Worm (Caenorhabditis elegans): Measurements from ENCODE around the gene EEED8.18.

Gene EEED8.18

DNA sequence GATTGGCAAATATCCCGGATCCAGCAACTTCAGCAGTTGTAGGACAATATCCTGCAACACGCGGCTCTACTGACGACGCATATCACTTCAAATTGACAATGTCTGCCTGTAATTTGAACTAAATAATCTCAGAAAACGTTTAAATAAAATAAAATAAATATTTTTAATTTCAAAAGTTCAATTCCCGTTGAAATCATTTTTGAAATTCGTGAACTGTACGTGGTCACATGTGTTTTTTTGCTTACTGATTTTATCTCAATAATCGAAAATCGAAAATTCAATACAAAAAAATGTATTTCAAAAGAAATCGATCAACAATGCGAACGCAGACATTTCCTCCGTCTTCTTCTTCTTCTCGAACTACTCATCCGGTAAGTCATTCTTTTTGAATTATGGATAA is 25.2 kb upstream of the EEED8.18 start, which contains the start of gene F07F6.1:
Gene F07F6.1, plus strand, starts transcription at position 301 of the 400 bp plus-strand sequence.
- TF ChIP-seq elt-4 (tag; optimal IDR thresholded peaks at IDR 0.05) = no peak
- no peak for TF ChIP-seq eyg-1 (tag; optimal IDR thresholded peaks at IDR 0.05)
- TF ChIP-seq ama-1 (optimal IDR thresholded peaks at IDR 0.05) = no peak
- no peak for TF ChIP-seq C08G9.2 (tag; optimal IDR thresholded peaks at IDR 0.05)
- no peak for TF ChIP-seq tbx-7 (tag; optimal IDR thresholded peaks at IDR 0.05)
- TF ChIP-seq pax-1 (tag; optimal IDR thresholded peaks at IDR 0.05) = no peak
- TF ChIP-seq pha-2 (tag; optimal IDR thresholded peaks at IDR 0.05) = no peak
- no peak for TF ChIP-seq ceh-34 (tag; optimal IDR thresholded peaks at IDR 0.05)
- TF ChIP-seq ref-2 (tag; optimal IDR thresholded peaks at IDR 0.05) = no peak
- no peak for TF ChIP-seq ahr-1 (tag; optimal IDR thresholded peaks at IDR 0.05)
- TF ChIP-seq ztf-16 (tag; optimal IDR thresholded peaks at IDR 0.05) = no peak
- TF ChIP-seq unc-42 (tag; optimal IDR thresholded peaks at IDR 0.05) = no peak
- TF ChIP-seq sox-2 (GFP tag; IDR thresholded peaks at IDR 0.05) = no peak
- TF ChIP-seq nfya-1 (tag; optimal IDR thresholded peaks at IDR 0.05) = no peak
- TF ChIP-seq pat-9 (tag; optimal IDR thresholded peaks at IDR 0.05) = no peak
- no peak for TF ChIP-seq sox-4 (tag; optimal IDR thresholded peaks at IDR 0.05)
- TF ChIP-seq ceh-2 (tag; optimal IDR thresholded peaks at IDR 0.05) = no peak
- TF ChIP-seq ceh-19 (GFP tag; optimal IDR thresholded peaks at IDR 0.05) = no peak
- no peak for TF ChIP-seq ets-4 (tag; optimal IDR thresholded peaks at IDR 0.05)

DNA sequence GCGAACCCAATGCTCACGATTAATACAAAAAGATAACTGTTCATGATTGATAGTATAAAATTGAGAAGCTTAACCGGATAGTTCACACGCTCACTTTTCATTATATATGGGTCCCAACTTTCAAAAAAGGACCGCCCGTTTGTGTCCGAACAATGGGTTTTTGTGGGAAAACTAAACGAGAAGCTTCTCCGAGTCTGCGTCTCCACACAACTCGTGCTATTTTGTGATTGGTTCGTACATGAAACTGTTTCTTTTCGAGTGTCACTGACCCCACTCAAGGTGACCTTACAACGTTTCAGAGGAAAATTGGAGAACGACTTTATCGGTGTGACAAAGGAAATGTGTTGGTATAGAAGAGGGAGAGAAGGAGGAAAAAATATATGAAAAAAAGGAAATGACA is 24.4 kb upstream of the EEED8.18 start, which contains the start of gene dct-5:
Gene dct-5, minus strand, starts transcription at position 101 of the 400 bp plus-strand sequence.
- no peak for TF ChIP-seq sox-4 (tag; optimal IDR thresholded peaks at IDR 0.05)
- TF ChIP-seq npax-4 (tag; optimal IDR thresholded peaks at IDR 0.05) = no peak
- no peak for TF ChIP-seq ceh-34 (tag; optimal IDR thresholded peaks at IDR 0.05)
- TF ChIP-seq ceh-6 (GFP tag; optimal IDR thresholded peaks at IDR 0.05) = no peak
- TF ChIP-seq ama-1 (optimal IDR thresholded peaks at IDR 0.05) = no peak
- TF ChIP-seq hlh-30 (tag; optimal IDR thresholded peaks at IDR 0.05; ENCODE audit: insufficient read depth) = no peak
- no peak for TF ChIP-seq hlh-15 (tag; optimal IDR thresholded peaks at IDR 0.05)
- no peak for TF ChIP-seq ref-2 (tag; optimal IDR thresholded peaks at IDR 0.05)
- no peak for TF ChIP-seq Y22D7AL.16 (tag; optimal IDR thresholded peaks at IDR 0.05)
- no peak for TF ChIP-seq pat-9 (tag; optimal IDR thresholded peaks at IDR 0.05)
- TF ChIP-seq odd-2 (tag; optimal IDR thresholded peaks at IDR 0.05) = no peak
- TF ChIP-seq nhr-11 (tag; optimal IDR thresholded peaks at IDR 0.05) = no peak
- no peak for TF ChIP-seq nhr-232 (tag; optimal IDR thresholded peaks at IDR 0.05)
- no peak for TF ChIP-seq ceh-9 (tag; optimal IDR thresholded peaks at IDR 0.05)
- TF ChIP-seq ceh-24 (tag; optimal IDR thresholded peaks at IDR 0.05) = no peak

DNA sequence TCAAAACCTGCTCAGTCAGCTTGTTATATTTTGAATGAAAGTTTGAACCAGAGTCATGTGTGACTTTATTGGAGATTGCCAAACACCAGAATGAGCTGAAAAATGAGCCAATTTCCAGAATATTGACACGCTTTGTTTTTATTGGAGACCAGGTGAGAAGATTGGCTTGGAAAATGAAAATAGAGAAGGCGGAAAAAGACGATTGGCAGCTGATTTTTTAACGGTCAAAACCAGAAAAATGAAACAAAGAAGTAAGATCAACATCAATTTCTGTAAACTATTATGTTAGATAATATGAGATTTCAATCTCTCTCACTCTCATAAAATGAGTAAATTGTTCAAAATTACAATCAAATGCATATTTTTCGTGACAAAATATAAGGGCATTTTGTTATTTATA is 20.7 kb upstream of the EEED8.18 start, which contains the start of gene srx-114:
Gene srx-114, minus strand, starts transcription at position 101 of the 400 bp plus-strand sequence.
- no peak for TF ChIP-seq ztf-16 (tag; optimal IDR thresholded peaks at IDR 0.05)
- no peak for TF ChIP-seq ceh-22 (tag; optimal IDR thresholded peaks at IDR 0.05)
- TF ChIP-seq tbx-7 (tag; optimal IDR thresholded peaks at IDR 0.05) = no peak
- TF ChIP-seq syd-9 (tag; optimal IDR thresholded peaks at IDR 0.05) = no peak
- TF ChIP-seq C38D4.7 (GFP tag; optimal IDR thresholded peaks at IDR 0.05) = no peak
- no peak for TF ChIP-seq ttx-3 (tag; optimal IDR thresholded peaks at IDR 0.05)
- TF ChIP-seq ceh-6 (GFP tag; optimal IDR thresholded peaks at IDR 0.05) = no peak
- TF ChIP-seq ahr-1 (tag; optimal IDR thresholded peaks at IDR 0.05) = no peak
- TF ChIP-seq odd-2 (tag; optimal IDR thresholded peaks at IDR 0.05) = no peak
- no peak for TF ChIP-seq lin-11 (tag; optimal IDR thresholded peaks at IDR 0.05)
- no peak for TF ChIP-seq nhr-11 (tag; optimal IDR thresholded peaks at IDR 0.05)
- TF ChIP-seq ceh-9 (tag; optimal IDR thresholded peaks at IDR 0.05) = no peak
- TF ChIP-seq unc-55 (GFP tag; optimal IDR thresholded peaks at IDR 0.05) = no peak
- no peak for TF ChIP-seq fax-1 (tag; optimal IDR thresholded peaks at IDR 0.05)
- TF ChIP-seq ref-2 (tag; optimal IDR thresholded peaks at IDR 0.05) = no peak
- no peak for TF ChIP-seq unc-86 (tag; optimal IDR thresholded peaks at IDR 0.05)
- no peak for TF ChIP-seq nfya-1 (tag; optimal IDR thresholded peaks at IDR 0.05)
